Worm (Caenorhabditis elegans): ENCODE measurements around the gene slc-17.1.

ce11 chrX:17423894-17424594, 40.7 kb downstream of the slc-17.1 start:
- TF ChIP-seq ref-1 (GFP tag; conservative IDR thresholded peaks at IDR 0.05), result no peak
- TF ChIP-seq klf-2 (GFP tag; conservative IDR thresholded peaks at IDR 0.05), result no peak
- TF ChIP-seq T22C8.4 (GFP tag; IDR thresholded peaks at IDR 0.05), result no peak
- no peak for TF ChIP-seq flt-1 (GFP tag; IDR thresholded peaks at IDR 0.05)

All from whole organism, midembryonic.